Worm (Caenorhabditis elegans) whole organism, young adult: ENCODE results near the gene T05A7.3.

Experiments used
- B0336.3 ChIP-seq: fragments of 200-800 bp; sonication (Bioruptor generic); IDR thresholded peaks from 2 replicates; pipeline ENCODE4 v1.3.6; 2022; ENCODE audit warnings: missing genetic modification characterization, missing compliant biosample characterization
- C17E4.6 ChIP-seq: fragments of 200-800 bp; sonication (Bioruptor generic); IDR thresholded peaks from 2 replicates; pipeline ENCODE4 v1.3.6; 2022; ENCODE audit warnings: missing genetic modification reagents, missing genetic modification characterization, missing compliant biosample characterization
- F10E7.11 ChIP-seq: sonication (generic microtip); optimal IDR thresholded peaks from 2 replicates; lab custom pipeline; 2017; ENCODE audit warnings: mild to moderate bottlenecking, missing genetic modification characterization, moderate library complexity, missing compliant biosample characterization
- F22D6.2 ChIP-seq: sonication (generic microtip); optimal IDR thresholded peaks from 2 replicates; lab custom pipeline; 2016; ENCODE audit warnings: mild to moderate bottlenecking, missing genetic modification characterization, missing compliant biosample characterization
- F37B4.10 ChIP-seq: fragments of 200-800 bp; sonication (Bioruptor generic); IDR thresholded peaks from 2 replicates; pipeline ENCODE4 v1.3.6; 2022; ENCODE audit warnings: missing genetic modification characterization, missing compliant biosample characterization
- F52B5.7 ChIP-seq: sonication (generic microtip); optimal IDR thresholded peaks from 2 replicates; lab custom pipeline; 2016; ENCODE audit warnings: mild to moderate bottlenecking, missing genetic modification characterization, missing compliant biosample characterization
- F57A8.1 ChIP-seq: fragments of 200-800 bp; sonication (Bioruptor generic); optimal IDR thresholded peaks from 2 replicates; lab custom pipeline; 2018; ENCODE audit warnings: mild to moderate bottlenecking, missing genetic modification characterization, moderate library complexity, missing compliant biosample characterization
- K11D2.4 ChIP-seq: fragments of 200-800 bp; sonication (Bioruptor generic); IDR thresholded peaks from 2 replicates; pipeline ENCODE4 v1.3.6; 2022; ENCODE audit warnings: missing genetic modification reagents, missing genetic modification characterization, missing compliant biosample characterization
- T07F8.4 ChIP-seq: sonication (generic microtip); optimal IDR thresholded peaks from 2 replicates; lab custom pipeline; 2016; ENCODE audit warnings: mild to moderate bottlenecking, missing genetic modification characterization, moderate library complexity, missing compliant biosample characterization
- Y67H2A.10 ChIP-seq: fragments of 200-800 bp; sonication (Bioruptor generic); conservative IDR thresholded peaks from 2 replicates; pipeline ENCODE4 v1.3.6; 2022; ENCODE audit warnings: missing genetic modification reagents, missing genetic modification characterization, missing compliant biosample characterization
- akir-1 ChIP-seq: fragments of 200-800 bp; sonication (Bioruptor generic); optimal IDR thresholded peaks from 2 replicates; lab custom pipeline; 2018; ENCODE audit warnings: mild to moderate bottlenecking, missing genetic modification characterization, moderate library complexity, missing compliant biosample characterization
- aptf-2 ChIP-seq: fragments of 200-800 bp; sonication (Bioruptor generic); conservative IDR thresholded peaks from 2 replicates; pipeline ENCODE4 v1.3.6; 2022; ENCODE audit warnings: missing genetic modification reagents, missing genetic modification characterization, missing compliant biosample characterization
- atf-7 ChIP-seq: sonication (generic microtip); optimal IDR thresholded peaks from 2 replicates; lab custom pipeline; 2017; ENCODE audit warnings: mild to moderate bottlenecking, missing genetic modification characterization, missing compliant biosample characterization
- attf-6 ChIP-seq: fragments of 200-800 bp; sonication (Bioruptor generic); IDR thresholded peaks from 2 replicates; pipeline ENCODE4 v1.3.6; 2022; ENCODE audit warnings: missing genetic modification reagents, missing genetic modification characterization, missing compliant biosample characterization
- ccch-3 ChIP-seq: fragments of 200-800 bp; sonication (Bioruptor generic); optimal IDR thresholded peaks from 2 replicates; lab custom pipeline; 2018; ENCODE audit warnings: mild to moderate bottlenecking, missing genetic modification characterization, missing compliant biosample characterization
- ceh-40 ChIP-seq: fragments of 200-800 bp; sonication (Bioruptor generic); IDR thresholded peaks from 2 replicates; pipeline ENCODE4 v1.3.6; 2022; ENCODE audit warnings: missing genetic modification characterization, missing compliant biosample characterization
- ceh-91 ChIP-seq: fragments of 200-800 bp; sonication (Bioruptor generic); IDR thresholded peaks from 2 replicates; pipeline ENCODE4 v1.3.6; 2022; ENCODE audit warnings: missing genetic modification reagents, missing genetic modification characterization, missing compliant biosample characterization
- dpff-1 ChIP-seq: sonication (generic microtip); optimal IDR thresholded peaks from 2 replicates; lab custom pipeline; 2017; ENCODE audit warnings: mild to moderate bottlenecking, missing genetic modification characterization, missing compliant biosample characterization
- efl-1 ChIP-seq: fragments of 150-350 bp; optimal IDR thresholded peaks from 2 replicates; lab custom pipeline; 2014; ENCODE audit warnings: missing biosample characterization, missing genetic modification reagents, missing genetic modification characterization
- egrh-3 ChIP-seq: fragments of 200-800 bp; sonication (Bioruptor generic); IDR thresholded peaks from 2 replicates; pipeline ENCODE4 v1.3.6; 2022; ENCODE audit warnings: missing genetic modification reagents, missing genetic modification characterization, missing compliant biosample characterization
- gei-17 ChIP-seq: fragments of 200-800 bp; sonication (Bioruptor generic); optimal IDR thresholded peaks from 2 replicates; lab custom pipeline; 2018; ENCODE audit warnings: mild to moderate bottlenecking, missing genetic modification characterization, missing compliant biosample characterization
- him-1 ChIP-seq: sonication (generic microtip); optimal IDR thresholded peaks from 2 replicates; lab custom pipeline; 2016; ENCODE audit warnings: missing genotype, missing genetic modification reagents, missing genetic modification characterization, missing compliant biosample characterization
- hmg-1.2 ChIP-seq: fragments of 200-800 bp; sonication (Bioruptor generic); IDR thresholded peaks from 2 replicates; pipeline ENCODE4 v1.3.6; 2022; ENCODE audit warnings: missing genetic modification reagents, missing genetic modification characterization, missing compliant biosample characterization
- hrde-1 ChIP-seq: sonication (generic microtip); optimal IDR thresholded peaks from 2 replicates; lab custom pipeline; 2016; ENCODE audit warnings: missing genetic modification characterization, mild to moderate bottlenecking, missing compliant biosample characterization, moderate library complexity, missing genotype, missing genetic modification reagents, borderline replicate concordance
- hsf-1 ChIP-seq: fragments of 200-800 bp; sonication (Bioruptor generic); IDR thresholded peaks from 2 replicates; pipeline ENCODE4 v1.3.6; 2022; ENCODE audit warnings: missing genetic modification reagents, missing genetic modification characterization, missing compliant biosample characterization
- let-607 ChIP-seq, 2 experiments: fragments of 200-800 bp in 1 of 2; sonication (Bioruptor generic) in 1 of 2; sonication (generic microtip) in 1 of 2; optimal IDR thresholded peaks; 2 replicates each; lab custom pipeline; 2016 to 2018; ENCODE audit warnings: mild to moderate bottlenecking in 2 of 2, missing compliant biosample characterization in 2 of 2, missing genetic modification characterization in 2 of 2, moderate library complexity in 2 of 2, missing genotype in 1 of 2
- lin-26 ChIP-seq: fragments of 200-800 bp; sonication (Bioruptor generic); IDR thresholded peaks from 2 replicates; pipeline ENCODE4 v1.3.6; 2022; ENCODE audit warnings: missing genetic modification reagents, missing genetic modification characterization, missing compliant biosample characterization
- lin-35 ChIP-seq, 3 experiments: fragments of 150-350 bp in 2 of 3; sonication (generic microtip) in 1 of 3; optimal IDR thresholded peaks; 2 replicates each; lab custom pipeline; 2014 to 2018; ENCODE audit warnings: missing biosample characterization in 3 of 3, missing genetic modification characterization in 3 of 3, missing genetic modification reagents in 3 of 3
- lsl-1 ChIP-seq: fragments of 200-800 bp; sonication (Bioruptor generic); optimal IDR thresholded peaks from 2 replicates; lab custom pipeline; 2018; ENCODE audit warnings: mild to moderate bottlenecking, missing genetic modification characterization, moderate library complexity, missing compliant biosample characterization
- lsy-27 ChIP-seq: sonication (generic microtip); optimal IDR thresholded peaks from 2 replicates; lab custom pipeline; 2017; ENCODE audit warnings: missing genetic modification characterization, mild to moderate bottlenecking, missing compliant biosample characterization, antibody characterized with exemption, missing genotype, borderline replicate concordance; ENCODE audit not compliant: insufficient read depth
- madf-10 ChIP-seq: sonication (generic microtip); optimal IDR thresholded peaks from 2 replicates; lab custom pipeline; 2016; ENCODE audit warnings: mild to moderate bottlenecking, missing genetic modification characterization, missing compliant biosample characterization
- mcd-1 ChIP-seq: fragments of 200-800 bp; sonication (Bioruptor generic); IDR thresholded peaks from 2 replicates; pipeline ENCODE4 v1.3.6; 2022; ENCODE audit warnings: missing genetic modification reagents, missing genetic modification characterization, missing compliant biosample characterization
- mes-4 ChIP-seq: sonication (generic microtip); optimal IDR thresholded peaks from 2 replicates; lab custom pipeline; 2016; ENCODE audit warnings: missing genotype, missing genetic modification characterization, missing compliant biosample characterization
- nfya-1 ChIP-seq: sonication (generic microtip); optimal IDR thresholded peaks from 2 replicates; lab custom pipeline; 2017; ENCODE audit warnings: antibody characterized with exemption, missing compliant biosample characterization, missing genetic modification characterization, borderline replicate concordance; ENCODE audit not compliant: insufficient read depth
- nfya-2 ChIP-seq: fragments of 200-800 bp; sonication (Bioruptor generic); IDR thresholded peaks from 2 replicates; pipeline ENCODE4 v1.3.6; 2022; ENCODE audit warnings: missing genetic modification reagents, missing genetic modification characterization, missing compliant biosample characterization
- nhr-80 ChIP-seq: sonication (generic microtip); optimal IDR thresholded peaks from 2 replicates; lab custom pipeline; 2016; ENCODE audit warnings: missing genetic modification characterization, missing compliant biosample characterization
- pha-4 ChIP-seq: fragments of 150-350 bp; sonication (generic microtip); optimal IDR thresholded peaks from 2 replicates; lab custom pipeline; 2014; ENCODE audit warnings: missing biosample characterization, missing genetic modification reagents, missing genetic modification characterization
- rcor-1 ChIP-seq: fragments of 200-800 bp; sonication (Bioruptor generic); IDR thresholded peaks from 2 replicates; pipeline ENCODE4 v1.3.6; 2022; ENCODE audit warnings: missing genetic modification reagents, missing genetic modification characterization, missing compliant biosample characterization
- sdz-38 ChIP-seq: sonication (generic microtip); optimal IDR thresholded peaks from 2 replicates; lab custom pipeline; 2016; ENCODE audit warnings: missing genotype, missing genetic modification characterization, missing compliant biosample characterization
- sea-2 ChIP-seq: fragments of 200-800 bp; sonication (Bioruptor generic); IDR thresholded peaks from 2 replicates; pipeline ENCODE4 v1.3.6; 2022; ENCODE audit warnings: missing genetic modification characterization, missing compliant biosample characterization
- snpc-3.4 ChIP-seq: sonication (generic microtip); optimal IDR thresholded peaks from 2 replicates; lab custom pipeline; 2017; ENCODE audit warnings: missing genetic modification characterization, mild to moderate bottlenecking, missing compliant biosample characterization, antibody characterized with exemption, moderate library complexity, missing genotype, missing genetic modification reagents
- sptf-2 ChIP-seq: fragments of 200-800 bp; sonication (Bioruptor generic); optimal IDR thresholded peaks from 2 replicates; lab custom pipeline; 2018; ENCODE audit warnings: mild to moderate bottlenecking, missing genetic modification characterization, missing compliant biosample characterization
- tbp1 ChIP-seq: fragments of 200-800 bp; sonication (Bioruptor generic); optimal IDR thresholded peaks from 2 replicates; lab custom pipeline; 2018; ENCODE audit warnings: mild to moderate bottlenecking, missing genetic modification characterization, missing compliant biosample characterization
- tlf-1 ChIP-seq: fragments of 200-800 bp; sonication (Bioruptor generic); optimal IDR thresholded peaks from 2 replicates; lab custom pipeline; 2018; ENCODE audit warnings: mild to moderate bottlenecking, missing genetic modification characterization, missing compliant biosample characterization
- unc-62 ChIP-seq: fragments of 150-350 bp; optimal IDR thresholded peaks from 2 replicates; lab custom pipeline; 2014; ENCODE audit warnings: missing biosample characterization, missing genetic modification reagents, missing genetic modification characterization
- zfh-2 ChIP-seq: fragments of 200-800 bp; sonication (Bioruptor generic); conservative IDR thresholded peaks from 2 replicates; pipeline ENCODE4 v1.3.6; 2022; ENCODE audit warnings: missing genetic modification reagents, missing genetic modification characterization, missing compliant biosample characterization
- ztf-22 ChIP-seq: fragments of 200-800 bp; sonication (Bioruptor generic); optimal IDR thresholded peaks from 2 replicates; lab custom pipeline; 2018; ENCODE audit warnings: mild to moderate bottlenecking, missing genetic modification characterization, moderate library complexity, missing compliant biosample characterization
- ztf-25 ChIP-seq: fragments of 200-800 bp; sonication (Bioruptor generic); IDR thresholded peaks from 2 replicates; pipeline ENCODE4 v1.3.6; 2022; ENCODE audit warnings: missing genetic modification reagents, missing genetic modification characterization, missing compliant biosample characterization
- ztf-26 ChIP-seq: sonication (generic microtip); optimal IDR thresholded peaks from 2 replicates; lab custom pipeline; 2017; ENCODE audit warnings: missing genetic modification characterization, missing compliant biosample characterization

T05A7.3 gene

DNA sequence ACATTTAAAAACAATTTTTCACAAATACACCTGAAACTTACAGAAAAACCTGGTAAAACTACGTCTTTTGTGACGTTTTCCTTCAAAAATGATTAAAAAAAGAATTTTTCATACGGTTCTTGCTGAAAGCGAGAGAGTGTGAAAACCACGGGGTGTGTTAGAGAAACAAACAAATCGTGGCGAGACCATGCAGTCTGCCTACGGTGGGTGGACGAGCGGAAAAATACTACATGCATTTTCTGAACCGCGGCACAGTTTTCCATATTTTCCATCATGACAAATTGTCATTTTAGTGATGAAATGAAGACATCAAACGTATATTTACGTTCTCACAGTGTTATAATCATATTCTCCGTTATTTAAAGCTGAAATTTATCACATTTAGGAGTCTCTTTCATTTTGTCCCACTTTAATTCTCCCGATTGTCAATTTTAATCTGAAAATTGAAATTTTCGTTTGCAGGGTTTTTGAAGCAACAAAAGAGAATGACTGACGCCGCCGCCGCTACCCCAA, 30.8 kb downstream of the T05A7.3 start, which contains the start of the genes F10G7.9 and tsn-1 (continued):
- no peak for TF ChIP-seq nfya-2 (GFP tag; lab: Robert Waterston, UW)
- TF ChIP-seq tbp1 (GFP tag; lab: Kevin White, UChicago), result peak; percentile 30
- peak; percentile 98 to 99 for TF ChIP-seq let-607 (tag; optimal IDR thresholded peaks at IDR 0.05; lab: Kevin White, UChicago)
- TF ChIP-seq F37B4.10 (GFP tag; lab: Robert Waterston, UW), result no peak
- no peak for TF ChIP-seq sptf-2 (GFP tag; lab: Kevin White, UChicago)
- no peak for TF ChIP-seq hsf-1 (GFP tag; lab: Robert Waterston, UW)
- no peak for TF ChIP-seq F22D6.2 (tag; lab: Kevin White, UChicago)
- TF ChIP-seq him-1 (tag; lab: Kevin White, UChicago), result no peak
- no peak for TF ChIP-seq sea-2 (GFP tag; lab: Robert Waterston, UW)
- no peak for TF ChIP-seq pha-4 (tag; lab: Kevin White, UChicago)
- TF ChIP-seq ztf-25 (GFP tag; lab: Robert Waterston, UW), result no peak
- no peak for TF ChIP-seq gei-17 (GFP tag; lab: Kevin White, UChicago)
- no peak for TF ChIP-seq egrh-3
- TF ChIP-seq madf-10 (tag; lab: Kevin White, UChicago), result no peak
- no peak for TF ChIP-seq ceh-40
- TF ChIP-seq efl-1, result peak; percentile 40
- TF ChIP-seq nhr-80 (tag; lab: Kevin White, UChicago), result peak; percentile 77
- TF ChIP-seq C17E4.6 (GFP tag; lab: Robert Waterston, UW), result no peak
- no peak for TF ChIP-seq T07F8.4 (tag; lab: Kevin White, UChicago)
- no peak for TF ChIP-seq ccch-3 (GFP tag; lab: Kevin White, UChicago)
- TF ChIP-seq sdz-38 (tag; lab: Kevin White, UChicago), result no peak
- 0 out of 2 replicates have a peak, but pooled peaks have one; percentile 33 for TF ChIP-seq ceh-91 (GFP tag; lab: Robert Waterston, UW)
- TF ChIP-seq zfh-2 (GFP tag; lab: Robert Waterston, UW), result no peak
- peak; percentile 71 for TF ChIP-seq mcd-1
- TF ChIP-seq hmg-1.2, result peak; percentile 79
- TF ChIP-seq K11D2.4 (GFP tag; lab: Robert Waterston, UW), result no peak
- no peak for TF ChIP-seq Y67H2A.10 (GFP tag; lab: Robert Waterston, UW)
- no peak for TF ChIP-seq ztf-26 (tag; lab: Kevin White, UChicago)
- TF ChIP-seq B0336.3, result no peak
- TF ChIP-seq mes-4 (tag; lab: Kevin White, UChicago), result no peak
- TF ChIP-seq unc-62 (GFP tag; lab: Kevin White, UChicago), result no peak
- TF ChIP-seq dpff-1 (tag; lab: Kevin White, UChicago), result no peak
- no peak for TF ChIP-seq attf-6 (GFP tag; lab: Robert Waterston, UW)
- no peak for TF ChIP-seq aptf-2
- no peak for TF ChIP-seq rcor-1
- TF ChIP-seq hrde-1 (tag; lab: Kevin White, UChicago), result no peak
- peak; percentile 86 for TF ChIP-seq lsl-1 (GFP tag; lab: Kevin White, UChicago)
- TF ChIP-seq F57A8.1, result no peak
- no peak for TF ChIP-seq akir-1
- TF ChIP-seq nfya-1 (tag; lab: Kevin White, UChicago), result no peak
- TF ChIP-seq tlf-1 (GFP tag; lab: Kevin White, UChicago), result no peak
- TF ChIP-seq F52B5.7 (tag; lab: Kevin White, UChicago), result no peak
- peak in 1 of 3 experiments; percentile 27 for TF ChIP-seq lin-35 (GFP tag; optimal IDR thresholded peaks at IDR 0.05; lab: Kevin White, UChicago)
- no peak for TF ChIP-seq atf-7 (tag; lab: Kevin White, UChicago)
- TF ChIP-seq F10E7.11 (tag; lab: Kevin White, UChicago), result no peak
- peak; percentile 74 for TF ChIP-seq snpc-3.4 (tag; lab: Kevin White, UChicago)
- TF ChIP-seq ztf-22, result no peak
- TF ChIP-seq lin-26 (GFP tag; lab: Robert Waterston, UW), result no peak
- TF ChIP-seq lsy-27 (tag; lab: Kevin White, UChicago), result no peak
